Fruit fly (Drosophila melanogaster): ENCODE results near the gene CD98hc.
A peak's percentile ranks its signal among the peaks of the same experiment; 100 is the strongest.

Gene CD98hc

DNA sequence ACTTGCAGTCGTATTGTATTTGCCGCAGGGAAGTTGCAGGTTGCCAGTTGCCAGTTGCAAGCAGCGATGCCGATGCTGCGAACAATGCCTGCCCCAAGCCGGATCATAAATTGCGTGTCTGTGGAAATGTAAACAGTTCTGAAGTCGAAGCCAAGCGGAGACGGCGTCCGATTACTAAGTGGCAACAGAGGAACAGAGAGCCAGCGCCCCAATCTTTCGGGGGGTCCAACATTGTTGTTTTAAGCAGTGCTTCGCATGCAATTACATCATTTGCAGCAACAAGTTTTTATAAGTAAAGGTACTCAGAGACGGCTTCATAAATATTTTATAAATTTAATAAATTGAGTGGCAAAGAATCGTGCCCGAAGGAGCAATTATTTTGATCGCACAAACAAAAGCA lies 23.8 kb downstream of the CD98hc start:
- TF ChIP-seq Hr38 (GFP tag; optimal IDR thresholded peaks at IDR 0.05) (no peak), Eip75B (GFP tag; optimal IDR thresholded peaks at IDR 0.05) (no peak), CG6854 (GFP tag; optimal IDR thresholded peaks at IDR 0.05) (peak; percentile 11), vri (GFP tag; optimal IDR thresholded peaks at IDR 0.05) (no peak), cyc (GFP tag; optimal IDR thresholded peaks at IDR 0.05) (no peak), Eip93F (GFP tag; optimal IDR thresholded peaks at IDR 0.05) (no peak), Hr39 (GFP tag; optimal IDR thresholded peaks at IDR 0.05) (no peak), Hr4 (GFP tag; optimal IDR thresholded peaks at IDR 0.05) (no peak), dsx (GFP tag; optimal IDR thresholded peaks at IDR 0.05; ENCODE audit: poor library complexity, severe bottlenecking) (peak; percentile 94), Sox102F (GFP tag; optimal IDR thresholded peaks at IDR 0.05) (peak; percentile 7), topi (GFP tag; optimal IDR thresholded peaks at IDR 0.05) (no peak), ss (GFP tag; optimal IDR thresholded peaks at IDR 0.05) (peak in 1 of 2 experiments; percentile 83), Gug (GFP tag; IDR thresholded peaks at IDR 0.05) (no peak), fd85E (GFP tag; optimal IDR thresholded peaks at IDR 0.05) (no peak), CG3919 (GFP tag; optimal IDR thresholded peaks at IDR 0.05) (no peak)

DNA sequence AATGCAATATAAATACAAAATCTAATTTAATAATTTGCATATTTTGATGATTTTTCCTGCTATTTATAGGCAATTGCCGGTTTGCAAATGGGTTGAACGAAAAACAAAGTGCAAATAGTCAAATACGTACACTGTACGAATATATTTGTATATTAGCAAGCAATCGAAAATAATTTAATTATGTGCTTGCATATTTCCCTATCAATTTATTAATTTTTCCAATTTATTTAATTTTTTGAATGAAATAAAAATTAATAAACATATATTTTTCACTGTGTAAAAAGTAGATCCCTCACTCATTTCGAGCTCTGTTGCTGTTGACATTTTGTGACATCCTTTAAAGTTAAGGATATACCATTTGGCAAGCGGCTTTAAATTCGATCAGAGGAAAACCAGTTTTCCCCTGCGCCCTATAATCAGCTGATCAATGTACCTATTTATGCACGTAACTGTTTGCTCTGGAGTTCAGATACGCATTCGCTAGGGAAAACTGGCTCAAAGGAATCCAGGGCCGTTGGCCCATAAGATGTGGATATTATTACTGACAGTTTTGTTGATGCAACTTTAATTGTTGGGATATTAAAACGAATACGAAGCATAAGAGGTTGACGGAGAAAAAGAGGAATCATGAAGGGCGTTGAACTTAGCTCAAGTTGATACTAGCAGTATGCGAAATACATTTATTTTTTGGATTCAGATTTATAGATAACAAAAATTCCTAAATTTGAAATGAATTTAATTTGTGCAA lies 25.0 kb downstream of the CD98hc start:
- TF ChIP-seq esn (GFP tag; optimal IDR thresholded peaks at IDR 0.05) (no peak), CG31627 (GFP tag; optimal IDR thresholded peaks at IDR 0.05) (no peak), salr (GFP tag; optimal IDR thresholded peaks at IDR 0.05) (no peak), fkh (GFP tag; optimal IDR thresholded peaks at IDR 0.05) (no peak), Blimp-1 (GFP tag; optimal IDR thresholded peaks at IDR 0.05) (no peak), Lpt (GFP tag; optimal IDR thresholded peaks at IDR 0.05) (no peak), CG6276 (GFP tag; optimal IDR thresholded peaks at IDR 0.05) (no peak), CG34406 (GFP tag; optimal IDR thresholded peaks at IDR 0.05) (peak; percentile 15), CG8319 (GFP tag; optimal IDR thresholded peaks at IDR 0.05) (no peak), fd85E (GFP tag; optimal IDR thresholded peaks at IDR 0.05) (no peak), CG10631 (GFP tag; optimal IDR thresholded peaks at IDR 0.05) (peak; percentile 26), CG6792 (GFP tag; optimal IDR thresholded peaks at IDR 0.05) (no peak), CG6163 (GFP tag; IDR thresholded peaks at IDR 0.05) (0 out of 3 replicates have a peak, but pooled peaks have one; percentile 25), CG6808 (GFP tag; optimal IDR thresholded peaks at IDR 0.05) (peak; percentile 49), Met (GFP tag; optimal IDR thresholded peaks at IDR 0.05) (no peak), ss (GFP tag; optimal IDR thresholded peaks at IDR 0.05) (peak in 1 of 2 experiments; percentile 38), pdm3 (GFP tag; optimal IDR thresholded peaks at IDR 0.05) (peak; percentile 1), acj6 (GFP tag; optimal IDR thresholded peaks at IDR 0.05) (peak; percentile 24), CG3032 (tag; optimal IDR thresholded peaks at IDR 0.05) (peak; percentile 58), achi (GFP tag; optimal IDR thresholded peaks at IDR 0.05) (peak; percentile 28), CG15336 (GFP tag; IDR thresholded peaks at IDR 0.05) (peak; percentile 41; the same call in 1 of the 2 replicates), dac (GFP tag; optimal IDR thresholded peaks at IDR 0.05) (no peak), CG11294 (GFP tag; IDR thresholded peaks at IDR 0.05) (no peak), net (GFP tag; optimal IDR thresholded peaks at IDR 0.05) (peak; percentile 5), eg (GFP tag; IDR thresholded peaks at IDR 0.05) (no peak), Eip78C (GFP tag) (peak; percentile 77), CG9139 (GFP tag; optimal IDR thresholded peaks at IDR 0.05) (no peak), Hr38 (GFP tag; optimal IDR thresholded peaks at IDR 0.05) (no peak), Gug (GFP tag; IDR thresholded peaks at IDR 0.05) (no peak), CG16779 (tag; optimal IDR thresholded peaks at IDR 0.05) (no peak), Smox (GFP tag; optimal IDR thresholded peaks at IDR 0.05) (no peak), CG32006 (GFP tag; optimal IDR thresholded peaks at IDR 0.05) (no peak), svp (GFP tag) (peak; percentile 49), CG4318 (GFP tag; optimal IDR thresholded peaks at IDR 0.05) (no peak), Sox15 (GFP tag; optimal IDR thresholded peaks at IDR 0.05) (no peak), CG8632 (GFP tag; optimal IDR thresholded peaks at IDR 0.05) (peak; percentile 20), fd59A (GFP tag; optimal IDR thresholded peaks at IDR 0.05) (peak; percentile 0), CG8119 (GFP tag; IDR thresholded peaks at IDR 0.05) (0 out of 3 replicates have a peak, but pooled peaks have one; percentile 26), vri (GFP tag; optimal IDR thresholded peaks at IDR 0.05) (no peak), Hr39 (GFP tag; optimal IDR thresholded peaks at IDR 0.05) (no peak)
